Fruit fly (Drosophila melanogaster): Measurements from ENCODE around the gene CG10479.
A peak's percentile ranks its signal among the peaks of the same experiment; 100 is the strongest.

DNA sequence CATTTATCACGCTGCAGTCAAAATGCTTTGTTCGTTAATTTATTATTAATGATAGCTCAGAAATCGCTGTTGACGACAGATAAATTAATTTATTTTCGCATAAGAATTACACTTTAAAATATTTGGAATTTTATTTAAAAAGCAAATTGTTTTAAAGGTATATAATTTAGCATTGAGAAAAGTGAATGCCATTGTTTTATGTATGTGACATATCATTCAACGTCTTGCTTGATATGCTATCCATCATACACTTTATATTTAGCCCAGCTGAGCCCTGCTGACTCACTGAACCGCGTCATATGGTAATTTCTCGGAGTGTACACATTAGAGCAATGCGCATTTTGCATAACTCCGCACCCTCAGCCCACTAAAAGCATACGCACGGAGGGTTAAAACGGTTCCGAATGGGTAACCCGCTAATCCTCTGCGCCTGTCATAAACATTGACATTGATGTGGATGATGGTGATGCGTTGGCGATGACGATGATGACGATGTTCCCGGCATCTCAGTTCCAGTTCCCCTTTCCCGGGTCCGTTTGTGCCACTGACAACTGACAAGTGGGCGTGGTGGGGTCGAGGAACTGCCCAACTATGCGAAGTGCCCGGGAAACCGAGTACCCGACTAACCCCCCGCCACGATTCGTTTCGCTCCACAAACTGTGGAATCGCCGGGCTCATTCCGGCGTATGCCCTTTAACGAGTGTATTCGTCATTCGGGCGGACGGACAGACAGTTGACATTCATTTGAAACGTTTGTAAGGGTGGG is 13.8 kb upstream of the CG10479 start:
- peak; percentile 12 for TF ChIP-seq CG9727 (GFP tag; optimal IDR thresholded peaks at IDR 0.05)
- TF ChIP-seq CG15479 (GFP tag; optimal IDR thresholded peaks at IDR 0.05), result no peak
- no peak for TF ChIP-seq maf-S (GFP tag; optimal IDR thresholded peaks at IDR 0.05)
- no peak for TF ChIP-seq lola (GFP tag; optimal IDR thresholded peaks at IDR 0.05)
- no peak for TF ChIP-seq CG11723 (GFP tag; optimal IDR thresholded peaks at IDR 0.05)
- no peak for TF ChIP-seq ttk (GFP tag; IDR thresholded peaks at IDR 0.05)
- TF ChIP-seq CG13296 (GFP tag; optimal IDR thresholded peaks at IDR 0.05), result no peak
- TF ChIP-seq CG7271 (tag; optimal IDR thresholded peaks at IDR 0.05), result no peak
- no peak for TF ChIP-seq Lim3 (GFP tag; IDR thresholded peaks at IDR 0.05)

Data from whole organism, embryonic.